Worm (Caenorhabditis elegans) whole organism, L2 larva: Measurements from ENCODE around the gene srbc-7.

Source experiments
- F13H6.1 ChIP-seq: sonication (generic microtip); optimal IDR thresholded peaks from 2 replicates; lab custom pipeline; 2016; ENCODE audit warnings: missing genetic modification characterization, missing compliant biosample characterization
- R02D3.7 ChIP-seq: fragments of 150-350 bp; optimal IDR thresholded peaks from 2 replicates; lab custom pipeline; 2014; ENCODE audit warnings: missing biosample characterization, missing genetic modification characterization
- blmp-1 ChIP-seq: sonication (generic microtip); optimal IDR thresholded peaks from 2 replicates; lab custom pipeline; 2017; ENCODE audit warnings: missing genetic modification characterization, mild to moderate bottlenecking, missing compliant biosample characterization, antibody characterized with exemption, moderate library complexity; ENCODE audit not compliant: insufficient read depth
- ceh-16 ChIP-seq: fragments of 150-350 bp; optimal IDR thresholded peaks from 2 replicates; lab custom pipeline; 2014; ENCODE audit warnings: missing biosample characterization, missing genetic modification characterization
- ceh-82 ChIP-seq: fragments of 150-350 bp; optimal IDR thresholded peaks from 2 replicates; lab custom pipeline; 2014; ENCODE audit warnings: missing biosample characterization, missing genetic modification characterization
- elt-1 ChIP-seq: fragments of 150-350 bp; optimal IDR thresholded peaks from 2 replicates; lab custom pipeline; 2014; ENCODE audit warnings: missing biosample characterization, missing genetic modification characterization
- fos-1 ChIP-seq: fragments of 150-350 bp; optimal IDR thresholded peaks from 2 replicates; lab custom pipeline; 2014; ENCODE audit warnings: missing biosample characterization, missing genetic modification characterization
- gmeb-1 ChIP-seq: fragments of 150-350 bp; optimal IDR thresholded peaks from 2 replicates; lab custom pipeline; 2014; ENCODE audit warnings: missing biosample characterization, missing genetic modification characterization
- lin-11 ChIP-seq: fragments of 150-350 bp; sonication (generic microtip); optimal IDR thresholded peaks from 2 replicates; lab custom pipeline; 2014; ENCODE audit warnings: missing biosample characterization, missing genetic modification characterization, inconsistent platforms, mixed read lengths
- nhr-23 ChIP-seq: fragments of 150-350 bp; optimal IDR thresholded peaks from 2 replicates; lab custom pipeline; 2014; ENCODE audit warnings: missing biosample characterization, missing genetic modification reagents, missing genetic modification characterization
- unc-62 ChIP-seq: fragments of 150-350 bp; optimal IDR thresholded peaks from 2 replicates; lab custom pipeline; 2014; ENCODE audit warnings: missing biosample characterization, missing genetic modification reagents, missing genetic modification characterization
- zag-1 ChIP-seq: fragments of 150-350 bp; optimal IDR thresholded peaks from 2 replicates; lab custom pipeline; 2014; ENCODE audit warnings: missing biosample characterization, missing genetic modification characterization
- ztf-11 ChIP-seq: sonication (generic microtip); optimal IDR thresholded peaks from 2 replicates; lab custom pipeline; 2017; ENCODE audit warnings: missing biosample characterization, missing genetic modification characterization

ce11 chrV:7525695-7526094, 38.3 kb upstream of the srbc-7 start, which contains the start of gene C54F6.18:
- TF ChIP-seq ceh-16 (tag; lab: Kevin White, UChicago) = no peak
- no peak for TF ChIP-seq R02D3.7 (tag; lab: Kevin White, UChicago)
- TF ChIP-seq zag-1 (tag; lab: Kevin White, UChicago) = no peak
- no peak for TF ChIP-seq elt-1 (tag; lab: Kevin White, UChicago)
- no peak for TF ChIP-seq ztf-11 (tag; lab: Kevin White, UChicago)
- TF ChIP-seq fos-1 (tag; lab: Kevin White, UChicago) = no peak
- no peak for TF ChIP-seq F13H6.1 (tag; lab: Kevin White, UChicago)
- TF ChIP-seq blmp-1 = no peak
- TF ChIP-seq lin-11 = no peak
- no peak for TF ChIP-seq gmeb-1 (tag; lab: Kevin White, UChicago)
- TF ChIP-seq unc-62 = no peak
- TF ChIP-seq nhr-23 (tag; lab: Kevin White, UChicago) = no peak
- no peak for TF ChIP-seq ceh-82 (tag; lab: Kevin White, UChicago)
